Fruit fly (Drosophila melanogaster): ENCODE measurements around the gene CG42613.

The CG42613 gene

dm6 chr3R:18895227-18895626, 33.8 kb upstream of the CG42613 start (continued):
- TF ChIP-seq peb (GFP tag; IDR thresholded peaks at IDR 0.05): no peak
- no peak for TF ChIP-seq Scr (GFP tag; IDR thresholded peaks at IDR 0.05; ENCODE audit: partially characterized antibody)
- peak; percentile 59 for TF ChIP-seq CG11085 (GFP tag; IDR thresholded peaks at IDR 0.05)
- no peak for TF ChIP-seq CG3838 (GFP tag; optimal IDR thresholded peaks at IDR 0.05)
- peak; percentile 40; the same call in 1 of the 2 replicates for TF ChIP-seq CG4404 (GFP tag; IDR thresholded peaks at IDR 0.05)
- no peak for TF ChIP-seq cad (GFP tag; optimal IDR thresholded peaks at IDR 0.05)
- no peak for TF ChIP-seq Hey (tag; optimal IDR thresholded peaks at IDR 0.05)
- TF ChIP-seq Sox102F (GFP tag; optimal IDR thresholded peaks at IDR 0.05): no peak
- no peak for TF ChIP-seq Xbp1 (GFP tag; optimal IDR thresholded peaks at IDR 0.05)
- TF ChIP-seq danr (GFP tag; IDR thresholded peaks at IDR 0.05): peak; percentile 74
- TF ChIP-seq zen (tag; optimal IDR thresholded peaks at IDR 0.05): no peak
- TF ChIP-seq ind (GFP tag; optimal IDR thresholded peaks at IDR 0.05): peak; percentile 20
- TF ChIP-seq scrt (GFP tag; optimal IDR thresholded peaks at IDR 0.05): peak; percentile 13
- peak; percentile 64 for TF ChIP-seq CG4730 (GFP tag; IDR thresholded peaks at IDR 0.05)
- no peak for TF ChIP-seq dpn (GFP tag; optimal IDR thresholded peaks at IDR 0.05)
- peak; percentile 79 for TF ChIP-seq lmd (GFP tag; IDR thresholded peaks at IDR 0.05)
- TF ChIP-seq Dref (GFP tag; IDR thresholded peaks at IDR 0.05): peak; percentile 23; the same call in 1 of the 2 replicates
- peak; percentile 64; the same call in 1 of the 2 replicates for TF ChIP-seq CG32772 (GFP tag; IDR thresholded peaks at IDR 0.05)
- no peak for TF ChIP-seq CG15011 (GFP tag; optimal IDR thresholded peaks at IDR 0.05)
- no peak for TF ChIP-seq CG30431 (GFP tag; optimal IDR thresholded peaks at IDR 0.05)
- peak; percentile 82 for TF ChIP-seq CG14441 (GFP tag; IDR thresholded peaks at IDR 0.05)
- peak; percentile 67; the same call in 2 of the 3 replicates for TF ChIP-seq H15 (GFP tag; IDR thresholded peaks at IDR 0.05)
- peak; percentile 30 for TF ChIP-seq exex (tag; optimal IDR thresholded peaks at IDR 0.05)
- no peak for TF ChIP-seq ab (GFP tag; optimal IDR thresholded peaks at IDR 0.05)
- TF ChIP-seq so (GFP tag; IDR thresholded peaks at IDR 0.05): no peak
- TF ChIP-seq CG13123 (GFP tag; optimal IDR thresholded peaks at IDR 0.05): no peak
- no peak for TF ChIP-seq CrebB (tag; optimal IDR thresholded peaks at IDR 0.05)
- TF ChIP-seq prd (optimal IDR thresholded peaks at IDR 0.05): no peak
- peak; percentile 89 for TF ChIP-seq prd (GFP tag; IDR thresholded peaks at IDR 0.05)
- TF ChIP-seq Adf1 (GFP tag; IDR thresholded peaks at IDR 0.05): no peak
- no peak for TF ChIP-seq tin (GFP tag; optimal IDR thresholded peaks at IDR 0.05)
- TF ChIP-seq Gug (GFP tag; IDR thresholded peaks at IDR 0.05): peak; percentile 76
- peak; percentile 70; the same call in 1 of the 2 replicates for TF ChIP-seq Taf1 (GFP tag; IDR thresholded peaks at IDR 0.05)
- peak; percentile 89 for TF ChIP-seq CG6272 (GFP tag; IDR thresholded peaks at IDR 0.05)
- TF ChIP-seq pita (GFP tag; optimal IDR thresholded peaks at IDR 0.05): no peak
- TF ChIP-seq zfh2 (GFP tag; optimal IDR thresholded peaks at IDR 0.05): no peak
- TF ChIP-seq Atf3 (GFP tag; optimal IDR thresholded peaks at IDR 0.05): no peak
- peak; percentile 77 for TF ChIP-seq dysf (GFP tag; IDR thresholded peaks at IDR 0.05)
- 0 out of 3 replicates have a peak, but pooled peaks have one; percentile 9 for TF ChIP-seq C15 (GFP tag; IDR thresholded peaks at IDR 0.05)
- no peak for TF ChIP-seq Bteb2 (GFP tag; optimal IDR thresholded peaks at IDR 0.05)
- no peak for TF ChIP-seq Drgx (GFP tag; IDR thresholded peaks at IDR 0.05)
- no peak for TF ChIP-seq CG8290 (GFP tag; optimal IDR thresholded peaks at IDR 0.05)
- TF ChIP-seq CG8290 (tag; optimal IDR thresholded peaks at IDR 0.05): no peak
- peak; percentile 23 for TF ChIP-seq Med (GFP tag)
- no peak for TF ChIP-seq NC2β (GFP tag; optimal IDR thresholded peaks at IDR 0.05)
- TF ChIP-seq pan (optimal IDR thresholded peaks at IDR 0.05): no peak
- TF ChIP-seq pan (GFP tag; optimal IDR thresholded peaks at IDR 0.05 in 1 of 2, IDR thresholded peaks at IDR 0.05 in 1 of 2): peak in 1 of 2 experiments; percentile 76
- peak; percentile 51; the same call in 1 of the 3 replicates for TF ChIP-seq CG11560 (tag; IDR thresholded peaks at IDR 0.05)
- TF ChIP-seq CG3065 (GFP tag; optimal IDR thresholded peaks at IDR 0.05): no peak
- peak; percentile 30; the same call in 1 of the 2 replicates for TF ChIP-seq ro (GFP tag; IDR thresholded peaks at IDR 0.05)
- peak; percentile 39; the same call in 1 of the 3 replicates for TF ChIP-seq gce (GFP tag; IDR thresholded peaks at IDR 0.05)
- no peak for TF ChIP-seq CG18619 (GFP tag; optimal IDR thresholded peaks at IDR 0.05)
- peak; percentile 23 for TF ChIP-seq CG9817 (tag; optimal IDR thresholded peaks at IDR 0.05)
- no peak for TF ChIP-seq Oaz (GFP tag; IDR thresholded peaks at IDR 0.05)
